Worm (Caenorhabditis elegans): Measurements from ENCODE around the gene C42D4.3.

The C42D4.3 gene

ce11 chrIV:7144670-7145257 lies 34.3 kb upstream of the C42D4.3 start, which contains the start of gene hecd-1:
TSS of gene hecd-1 (minus strand) at chrIV:7144720.
- TF ChIP-seq nhr-80 (tag; optimal IDR thresholded peaks at IDR 0.05) (peak; percentile 16), mcd-1 (GFP tag; IDR thresholded peaks at IDR 0.05) (peak; percentile 35), repo-1 (tag; optimal IDR thresholded peaks at IDR 0.05) (no peak), hlh-26 (GFP tag; conservative IDR thresholded peaks at IDR 0.05) (no peak), let-526 (GFP tag; IDR thresholded peaks at IDR 0.05) (no peak), lin-26 (GFP tag; IDR thresholded peaks at IDR 0.05) (no peak), lsy-27 (tag; optimal IDR thresholded peaks at IDR 0.05; ENCODE audit: borderline replicate concordance, insufficient read depth) (no peak), madf-6 (GFP tag; IDR thresholded peaks at IDR 0.05) (no peak), let-607 (tag; optimal IDR thresholded peaks at IDR 0.05) (peak in 1 of 2 experiments; percentile 11), ekl-4 (GFP tag; IDR thresholded peaks at IDR 0.05) (no peak), gei-17 (GFP tag; optimal IDR thresholded peaks at IDR 0.05) (no peak), pha-4 (tag; optimal IDR thresholded peaks at IDR 0.05) (no peak), hsf-1 (GFP tag; IDR thresholded peaks at IDR 0.05) (no peak), attf-5 (GFP tag; optimal IDR thresholded peaks at IDR 0.05) (peak; percentile 24), attf-3 (GFP tag; conservative IDR thresholded peaks at IDR 0.05) (no peak), ZK185.1 (tag; optimal IDR thresholded peaks at IDR 0.05; ENCODE audit: poor library complexity, severe bottlenecking) (no peak), F23B12.7 (tag; optimal IDR thresholded peaks at IDR 0.05; ENCODE audit: insufficient read depth) (peak; percentile 56)

DNA sequence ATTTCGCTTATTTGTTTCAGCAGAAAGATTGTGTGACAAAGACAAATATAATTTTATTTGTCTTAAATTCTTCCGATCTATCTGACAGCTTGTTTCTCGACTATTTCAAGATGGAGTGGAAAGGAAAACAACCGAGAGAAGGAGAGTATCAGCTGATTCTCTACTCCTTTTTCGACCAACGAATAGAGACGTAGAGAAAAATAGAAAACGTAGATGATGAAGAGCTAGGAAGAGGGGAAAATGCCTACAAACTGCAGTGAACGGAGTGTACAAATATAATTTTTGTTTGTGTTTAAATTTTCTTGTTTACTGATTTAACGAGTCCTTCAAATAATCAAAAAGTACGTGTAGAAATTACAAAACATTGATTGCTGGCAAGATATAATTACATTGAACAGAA lies 31.3 kb upstream of the C42D4.3 start:
- TF ChIP-seq sea-2 (GFP tag; IDR thresholded peaks at IDR 0.05) (no peak), Y67H2A.10 (GFP tag; conservative IDR thresholded peaks at IDR 0.05) (no peak), F23B12.7 (tag; optimal IDR thresholded peaks at IDR 0.05; ENCODE audit: insufficient read depth) (no peak), rcor-1 (GFP tag; IDR thresholded peaks at IDR 0.05) (no peak), pha-4 (tag; optimal IDR thresholded peaks at IDR 0.05) (peak; percentile 68), B0261.1 (tag; optimal IDR thresholded peaks at IDR 0.05) (no peak), lsy-27 (tag; optimal IDR thresholded peaks at IDR 0.05; ENCODE audit: borderline replicate concordance, insufficient read depth) (no peak), ztf-22 (GFP tag; optimal IDR thresholded peaks at IDR 0.05) (no peak), cebp-2 (GFP tag; IDR thresholded peaks at IDR 0.05) (no peak), ZK185.1 (tag; optimal IDR thresholded peaks at IDR 0.05; ENCODE audit: poor library complexity, severe bottlenecking) (peak; percentile 2), lin-26 (GFP tag; IDR thresholded peaks at IDR 0.05) (no peak), zfh-2 (GFP tag; conservative IDR thresholded peaks at IDR 0.05) (no peak), C06A6.2 (GFP tag; conservative IDR thresholded peaks at IDR 0.05) (no peak), rpc-1 (optimal IDR thresholded peaks at IDR 0.05) (no peak), rpc-1 (tag; optimal IDR thresholded peaks at IDR 0.05) (no peak), madf-10 (tag; optimal IDR thresholded peaks at IDR 0.05) (no peak), ceh-91 (GFP tag; IDR thresholded peaks at IDR 0.05) (no peak), nfya-2 (GFP tag; IDR thresholded peaks at IDR 0.05) (no peak), let-526 (GFP tag; IDR thresholded peaks at IDR 0.05) (no peak), lir-1 (GFP tag; conservative IDR thresholded peaks at IDR 0.05) (no peak), die-1 (tag; optimal IDR thresholded peaks at IDR 0.05) (no peak), nhr-80 (tag; optimal IDR thresholded peaks at IDR 0.05) (peak; percentile 24), him-1 (tag; optimal IDR thresholded peaks at IDR 0.05) (no peak), B0019.2 (GFP tag; conservative IDR thresholded peaks at IDR 0.05) (no peak), cebp-1 (GFP tag; IDR thresholded peaks at IDR 0.05) (no peak), cebp-1 (tag; optimal IDR thresholded peaks at IDR 0.05) (peak; percentile 26), madf-8 (GFP tag; conservative IDR thresholded peaks at IDR 0.05) (no peak), mes-4 (tag; optimal IDR thresholded peaks at IDR 0.05) (no peak), hmg-1.2 (GFP tag; IDR thresholded peaks at IDR 0.05) (peak; percentile 50; the same call in 1 of the 2 replicates), ztf-25 (GFP tag; IDR thresholded peaks at IDR 0.05) (no peak)
